Worm (Caenorhabditis elegans): Measurements from ENCODE around the gene T04A8.18.
"Not testable (repeated sequence)": the region's sequence is repeated elsewhere in the genome, so short reads cannot be mapped to it uniquely, and the experiment has no call there.

Gene T04A8.18

DNA sequence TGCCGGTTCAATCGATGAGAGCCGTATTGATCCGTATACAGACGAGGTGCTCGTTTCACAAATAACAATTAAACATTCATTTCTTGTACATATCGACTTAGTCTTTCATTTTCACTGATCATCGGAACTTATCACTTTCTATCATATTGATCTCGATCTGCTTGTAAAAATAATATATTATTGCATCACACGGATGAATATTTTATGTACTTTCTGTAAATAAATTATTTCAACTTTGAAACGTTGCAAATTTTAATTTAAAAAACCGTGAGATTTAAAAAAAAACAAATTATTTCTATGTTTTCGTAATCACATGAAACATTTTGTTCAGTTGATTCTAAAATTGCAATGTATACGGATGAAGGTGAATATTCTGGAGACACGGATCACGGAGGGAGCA is 33.6 kb downstream of the T04A8.18 start, which contains the start of gene twk-6:
Gene twk-6, plus strand, starts transcription at position 301 of the 400 bp plus-strand sequence.
- not testable (repeated sequence) for TF ChIP-seq mls-2 (tag; optimal IDR thresholded peaks at IDR 0.05); ceh-39 (tag; optimal IDR thresholded peaks at IDR 0.05); tbx-8 (GFP tag; optimal IDR thresholded peaks at IDR 0.05)

- no peak for TF ChIP-seq unc-39 (tag; optimal IDR thresholded peaks at IDR 0.05)
These were observed 36.9 kb downstream of the T04A8.18 start, which contains the start of gene F17C8.6 for ce11 chrIII:4745934-4746333. Gene F17C8.6, minus strand, starts transcription at chrIII:4746034.

DNA sequence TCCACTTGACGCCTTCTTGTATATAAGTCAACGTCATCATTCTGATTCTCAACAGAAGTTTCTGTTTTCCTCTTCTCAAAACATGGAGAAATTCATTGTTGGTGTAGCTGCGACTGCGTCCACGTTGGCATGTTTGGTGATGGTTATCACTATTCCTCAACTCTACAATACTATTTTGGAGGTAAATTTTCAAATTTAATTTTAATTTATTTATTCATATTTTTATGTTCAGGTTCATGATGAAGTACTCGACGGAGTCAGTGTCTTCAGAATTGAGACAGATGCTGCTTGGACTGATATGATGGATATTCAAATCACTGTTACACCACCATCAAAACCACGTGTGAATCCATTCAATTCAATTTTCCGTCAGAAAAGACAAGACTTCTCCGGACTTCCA is 39.1 kb downstream of the T04A8.18 start, which contains the start of gene col-89:
Gene col-89, plus strand, starts transcription at position 19 of the 400 bp plus-strand sequence.
- TF ChIP-seq hlh-1 (tag; optimal IDR thresholded peaks at IDR 0.05): no peak
- TF ChIP-seq ces-1 (GFP tag; optimal IDR thresholded peaks at IDR 0.05): no peak
- TF ChIP-seq M03D4.4 (tag; optimal IDR thresholded peaks at IDR 0.05): no peak
- TF ChIP-seq lin-32 (GFP tag; optimal IDR thresholded peaks at IDR 0.05): no peak
- TF ChIP-seq nhr-76 (tag; optimal IDR thresholded peaks at IDR 0.05): no peak
- no peak for TF ChIP-seq zip-8 (tag; optimal IDR thresholded peaks at IDR 0.05)
- no peak for TF ChIP-seq mep-1 (tag; optimal IDR thresholded peaks at IDR 0.05)
- no peak for TF ChIP-seq ztf-11 (tag; optimal IDR thresholded peaks at IDR 0.05)
- TF ChIP-seq lsy-2 (tag; optimal IDR thresholded peaks at IDR 0.05): no peak

- TF ChIP-seq M03D4.4 (tag; optimal IDR thresholded peaks at IDR 0.05) (no peak), lin-32 (GFP tag; optimal IDR thresholded peaks at IDR 0.05) (no peak), sem-2 (GFP tag; optimal IDR thresholded peaks at IDR 0.05) (no peak), lin-13 (tag; optimal IDR thresholded peaks at IDR 0.05) (no peak), nhr-28 (tag; optimal IDR thresholded peaks at IDR 0.05) (no peak), hlh-1 (tag; optimal IDR thresholded peaks at IDR 0.05) (no peak), nhr-12 (tag; optimal IDR thresholded peaks at IDR 0.05) (no peak), elt-1 (tag; optimal IDR thresholded peaks at IDR 0.05; ENCODE audit: borderline replicate concordance, insufficient read depth) (no peak), bed-3 (GFP tag; optimal IDR thresholded peaks at IDR 0.05) (no peak)
These were observed 39.7 kb downstream of the T04A8.18 start for ce11 chrIII:4748666-4749065.

ce11 chrIII:4754001-4754561 is 45.1 kb downstream of the T04A8.18 start, which contains the start of the genes rps-0 and rbg-3:
Gene rps-0, minus strand, starts transcription at chrIII:4754051.
Gene rbg-3, plus strand, starts transcription at chrIII:4754424.
- TF ChIP-seq nhr-12 (tag; optimal IDR thresholded peaks at IDR 0.05) (no peak), M03D4.4 (tag; optimal IDR thresholded peaks at IDR 0.05) (no peak), unc-120 (tag; optimal IDR thresholded peaks at IDR 0.05; ENCODE audit: poor library complexity, severe bottlenecking) (peak; percentile 65), nhr-2 (tag; optimal IDR thresholded peaks at IDR 0.05) (no peak), ham-2 (GFP tag; optimal IDR thresholded peaks at IDR 0.05) (no peak), cnd-1 (tag; optimal IDR thresholded peaks at IDR 0.05) (no peak), lsy-2 (tag; optimal IDR thresholded peaks at IDR 0.05) (peak; percentile 90), ceh-39 (tag; optimal IDR thresholded peaks at IDR 0.05) (peak; percentile 86), tbx-8 (GFP tag; optimal IDR thresholded peaks at IDR 0.05) (no peak), snpc-4 (tag; optimal IDR thresholded peaks at IDR 0.05) (no peak), lin-13 (tag; optimal IDR thresholded peaks at IDR 0.05) (peak; percentile 79), nhr-28 (tag; optimal IDR thresholded peaks at IDR 0.05) (no peak), pha-4 (tag; optimal IDR thresholded peaks at IDR 0.05) (peak; percentile 81), blmp-1 (tag; optimal IDR thresholded peaks at IDR 0.05) (no peak), unc-62 (GFP tag; optimal IDR thresholded peaks at IDR 0.05) (no peak), zip-8 (tag; optimal IDR thresholded peaks at IDR 0.05) (no peak), ceh-43 (GFP tag; optimal IDR thresholded peaks at IDR 0.05) (no peak), drap-1 (GFP tag; optimal IDR thresholded peaks at IDR 0.05) (peak; percentile 43), bed-3 (GFP tag; optimal IDR thresholded peaks at IDR 0.05) (no peak), flh-1 (GFP tag; optimal IDR thresholded peaks at IDR 0.05) (no peak), unc-39 (tag; optimal IDR thresholded peaks at IDR 0.05) (no peak), nhr-76 (tag; optimal IDR thresholded peaks at IDR 0.05) (no peak), mep-1 (tag; optimal IDR thresholded peaks at IDR 0.05) (peak; percentile 98), elt-3 (tag; optimal IDR thresholded peaks at IDR 0.05) (peak; percentile 17), ztf-11 (tag; optimal IDR thresholded peaks at IDR 0.05) (no peak), elt-1 (tag; optimal IDR thresholded peaks at IDR 0.05; ENCODE audit: borderline replicate concordance, insufficient read depth) (no peak), nhr-237 (tag; optimal IDR thresholded peaks at IDR 0.05) (peak; percentile 91), ceh-83 (GFP tag; optimal IDR thresholded peaks at IDR 0.05) (no peak), mab-5 (tag; optimal IDR thresholded peaks at IDR 0.05) (peak; percentile 56), sptf-1 (tag; optimal IDR thresholded peaks at IDR 0.05) (no peak), lin-32 (GFP tag; optimal IDR thresholded peaks at IDR 0.05) (no peak), hlh-1 (tag; optimal IDR thresholded peaks at IDR 0.05) (peak; percentile 61), mls-2 (tag; optimal IDR thresholded peaks at IDR 0.05) (no peak), sem-2 (GFP tag; optimal IDR thresholded peaks at IDR 0.05) (no peak), ces-1 (GFP tag; optimal IDR thresholded peaks at IDR 0.05) (peak; percentile 96)

All from whole organism, mixed stage, embryonic.